Fruit fly (Drosophila melanogaster): ENCODE measurements around the gene CG7201.

Gene CG7201

dm6 chr3L:8289336-8290258, 5.5 kb downstream of the CG7201 start, which contains the start of gene cert (continued):
- TF ChIP-seq Dll (GFP tag; IDR thresholded peaks at IDR 0.05; ENCODE audit: partially characterized antibody) (peak; percentile 92), ttk (GFP tag; IDR thresholded peaks at IDR 0.05) (no peak), Hmx (GFP tag; optimal IDR thresholded peaks at IDR 0.05) (no peak), ftz-f1 (GFP tag; optimal IDR thresholded peaks at IDR 0.05) (no peak), Spps (tag; optimal IDR thresholded peaks at IDR 0.05) (no peak), cas (GFP tag; IDR thresholded peaks at IDR 0.05) (no peak), Deaf1 (tag; optimal IDR thresholded peaks at IDR 0.05) (peak; percentile 12), Dip2 (GFP tag; IDR thresholded peaks at IDR 0.05) (no peak), CG31388 (GFP tag; optimal IDR thresholded peaks at IDR 0.05) (no peak), dm (GFP tag; optimal IDR thresholded peaks at IDR 0.05) (no peak), CG4360 (GFP tag; IDR thresholded peaks at IDR 0.05) (no peak), tx (GFP tag; optimal IDR thresholded peaks at IDR 0.05) (peak; percentile 26), NC2β (GFP tag; optimal IDR thresholded peaks at IDR 0.05) (peak; percentile 33), CG7372 (GFP tag; IDR thresholded peaks at IDR 0.05) (no peak), CG11456 (GFP tag; IDR thresholded peaks at IDR 0.05) (no peak; the same call in 2 of the 3 replicates), Vsx1 (GFP tag; optimal IDR thresholded peaks at IDR 0.05) (no peak), sd (tag; optimal IDR thresholded peaks at IDR 0.05) (no peak), CG9797 (GFP tag; optimal IDR thresholded peaks at IDR 0.05) (peak; percentile 17), CG32532 (GFP tag; IDR thresholded peaks at IDR 0.05) (no peak), dmrt11E (tag; optimal IDR thresholded peaks at IDR 0.05) (no peak), CG6854 (GFP tag; optimal IDR thresholded peaks at IDR 0.05) (no peak), trh (GFP tag; optimal IDR thresholded peaks at IDR 0.05) (no peak), CG6654 (GFP tag; optimal IDR thresholded peaks at IDR 0.05) (no peak)

dm6 chr3L:8288396-8288795, 6.7 kb downstream of the CG7201 start:
- TF ChIP-seq kay (GFP tag; optimal IDR thresholded peaks at IDR 0.05) (peak; percentile 43), pum (GFP tag; optimal IDR thresholded peaks at IDR 0.05) (no peak), Sox102F (GFP tag; optimal IDR thresholded peaks at IDR 0.05) (peak; percentile 52), CG9797 (GFP tag; optimal IDR thresholded peaks at IDR 0.05) (no peak), fd96Cb (tag; optimal IDR thresholded peaks at IDR 0.05) (peak; percentile 2), ci (GFP tag; IDR thresholded peaks at IDR 0.05) (no peak), Med (GFP tag) (peak; percentile 49), Side (GFP tag; optimal IDR thresholded peaks at IDR 0.05) (no peak), Elba2 (GFP tag; optimal IDR thresholded peaks at IDR 0.05) (no peak), ase (GFP tag; IDR thresholded peaks at IDR 0.05) (0 out of 3 replicates have a peak, but pooled peaks have one; percentile 19), Hmr (GFP tag; optimal IDR thresholded peaks at IDR 0.05) (peak; percentile 0), CG17361 (GFP tag; IDR thresholded peaks at IDR 0.05) (0 out of 3 replicates have a peak, but pooled peaks have one; percentile 17), CG10366 (GFP tag; IDR thresholded peaks at IDR 0.05) (peak; percentile 27; the same call in 1 of the 2 replicates), PHDP (tag; optimal IDR thresholded peaks at IDR 0.05) (peak; percentile 38), Hr3 (GFP tag; optimal IDR thresholded peaks at IDR 0.05) (peak; percentile 1), Hr51 (GFP tag; optimal IDR thresholded peaks at IDR 0.05) (peak in 1 of 2 experiments; percentile 45), dmrt99B (tag; optimal IDR thresholded peaks at IDR 0.05) (peak; percentile 17), CG18764 (GFP tag; optimal IDR thresholded peaks at IDR 0.05) (no peak), NfI (GFP tag; optimal IDR thresholded peaks at IDR 0.05) (peak; percentile 33), ems (GFP tag; optimal IDR thresholded peaks at IDR 0.05) (no peak), mam (GFP tag; optimal IDR thresholded peaks at IDR 0.05) (peak; percentile 24), wor (GFP tag; IDR thresholded peaks at IDR 0.05) (no peak), Xbp1 (GFP tag; optimal IDR thresholded peaks at IDR 0.05) (peak; percentile 2), sd (tag; optimal IDR thresholded peaks at IDR 0.05) (peak; percentile 51), Atf6 (GFP tag; IDR thresholded peaks at IDR 0.05) (peak; percentile 58), CG2120 (GFP tag; optimal IDR thresholded peaks at IDR 0.05) (peak; percentile 46), CG13296 (GFP tag; optimal IDR thresholded peaks at IDR 0.05) (peak; percentile 25), Oli (tag; optimal IDR thresholded peaks at IDR 0.05) (peak; percentile 41)

All from whole organism, embryonic.